Fruit fly (Drosophila melanogaster) Kc167 (cell line): ENCODE measurements around the gene CG14269.

Experiments
- Sin3A ChIP-seq: fragments of >200 bp; optimal IDR thresholded peaks from 2 replicates; lab custom pipeline; 2018; ENCODE audit warnings: missing external identifiers
- h ChIP-seq: fragments of >200 bp; optimal IDR thresholded peaks from 3 replicates; lab custom pipeline; 2018; ENCODE audit warnings: missing external identifiers
- insv ChIP-seq: fragments of >200 bp; optimal IDR thresholded peaks from 3 replicates; lab custom pipeline; 2018; ENCODE audit warnings: missing external identifiers
- psq ChIP-seq: fragments of >200 bp; optimal IDR thresholded peaks from 2 replicates; lab custom pipeline; 2017; ENCODE audit warnings: missing external identifiers
- ttk ChIP-seq: sonication (Bioruptor generic); optimal IDR thresholded peaks from 2 replicates; lab custom pipeline; 2017; ENCODE audit warnings: missing external identifiers

- no peak for TF ChIP-seq ttk (lab: Kevin White, UChicago)
- TF ChIP-seq h (lab: Kevin White, UChicago), result no peak
- TF ChIP-seq insv (lab: Kevin White, UChicago), result no peak
- no peak for TF ChIP-seq psq (lab: Kevin White, UChicago)
- no peak for TF ChIP-seq Sin3A (lab: Kevin White, UChicago)
Observed at dm6 chrX:3414003-3414767, 21.4 kb downstream of the CG14269 start.
